Worm (Caenorhabditis elegans): Measurements from ENCODE around the gene F44B9.9.

F44B9.9 gene

ce11 chrIII:8050944-8051343 lies 20.1 kb upstream of the F44B9.9 start, which contains the start of gene K12H4.7:
Gene K12H4.7, minus strand, starts transcription at chrIII:8051081.
- TF ChIP-seq cog-1 (tag; optimal IDR thresholded peaks at IDR 0.05) (no peak), ztf-29 (GFP tag; IDR thresholded peaks at IDR 0.05) (no peak), ref-1 (GFP tag; conservative IDR thresholded peaks at IDR 0.05) (no peak), flt-1 (GFP tag; IDR thresholded peaks at IDR 0.05) (no peak), tab-1 (GFP tag; IDR thresholded peaks at IDR 0.05) (no peak), ztf-23 (GFP tag; IDR thresholded peaks at IDR 0.05) (no peak), T22C8.4 (GFP tag; IDR thresholded peaks at IDR 0.05) (no peak), med-1 (GFP tag; optimal IDR thresholded peaks at IDR 0.05; ENCODE audit: insufficient read depth) (no peak), klf-2 (GFP tag; conservative IDR thresholded peaks at IDR 0.05) (no peak)

ce11 chrIII:8047412-8047811 lies 16.5 kb upstream of the F44B9.9 start, which contains the start of gene K12H4.2:
Gene K12H4.2, plus strand, starts transcription at chrIII:8047712.
- no peak for TF ChIP-seq ztf-29 (GFP tag; IDR thresholded peaks at IDR 0.05)
- no peak for TF ChIP-seq flt-1 (GFP tag; IDR thresholded peaks at IDR 0.05)
- TF ChIP-seq med-1 (GFP tag; optimal IDR thresholded peaks at IDR 0.05; ENCODE audit: insufficient read depth), result no peak

DNA sequence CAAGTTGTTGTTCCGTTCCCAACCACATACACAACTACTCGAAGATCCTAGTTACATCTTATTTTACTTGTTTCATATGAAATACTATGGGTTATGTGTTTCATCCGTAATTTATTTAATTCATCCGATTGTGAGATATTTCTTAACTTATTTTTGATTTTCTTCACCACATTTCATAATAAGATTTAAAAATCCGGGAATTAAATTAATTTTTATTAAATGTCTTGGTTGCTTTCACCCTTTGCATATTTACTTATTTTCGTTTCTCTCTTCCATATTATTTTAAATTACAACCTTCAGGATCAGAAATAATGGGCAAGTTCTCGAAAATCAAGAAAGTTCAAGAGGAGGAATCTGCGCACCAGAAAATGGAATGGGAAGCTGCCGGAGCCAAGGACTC lies 14.9 kb upstream of the F44B9.9 start, which contains the start of gene K12H4.3:
Gene K12H4.3, plus strand, starts transcription at position 301 of the 400 bp plus-strand sequence.
- TF ChIP-seq flt-1 (GFP tag; IDR thresholded peaks at IDR 0.05) (no peak), ztf-29 (GFP tag; IDR thresholded peaks at IDR 0.05) (no peak), ztf-23 (GFP tag; IDR thresholded peaks at IDR 0.05) (no peak), tab-1 (GFP tag; IDR thresholded peaks at IDR 0.05) (no peak), med-1 (GFP tag; optimal IDR thresholded peaks at IDR 0.05; ENCODE audit: insufficient read depth) (no peak), ref-1 (GFP tag; conservative IDR thresholded peaks at IDR 0.05) (no peak), T22C8.4 (GFP tag; IDR thresholded peaks at IDR 0.05) (no peak)

DNA sequence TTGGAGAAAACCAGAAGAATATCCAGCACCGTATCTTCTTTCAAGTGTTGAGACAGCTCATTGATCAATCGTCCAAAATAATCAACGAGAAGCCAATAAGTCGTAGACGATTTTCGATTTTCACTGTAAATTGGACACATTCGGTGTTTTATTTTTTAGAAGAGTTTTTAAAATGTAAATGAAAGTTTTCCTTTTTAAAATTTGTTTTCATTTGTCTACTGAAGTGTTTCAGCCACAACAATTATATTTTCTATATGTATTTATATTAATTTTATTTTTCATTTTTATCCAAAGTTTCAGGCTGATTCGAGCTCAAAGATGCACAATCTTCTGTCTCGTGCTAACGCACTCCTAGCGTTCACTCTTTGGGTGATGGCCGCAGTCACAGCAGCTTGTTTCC lies 13.9 kb upstream of the F44B9.9 start, which contains the start of gene spcs-3:
Gene spcs-3, plus strand, starts transcription at position 301 of the 400 bp plus-strand sequence.
- TF ChIP-seq tab-1 (GFP tag; IDR thresholded peaks at IDR 0.05) (no peak), med-1 (GFP tag; optimal IDR thresholded peaks at IDR 0.05; ENCODE audit: insufficient read depth) (no peak), klf-2 (GFP tag; conservative IDR thresholded peaks at IDR 0.05) (no peak)

ce11 chrIII:8044187-8044586 lies 13.3 kb upstream of the F44B9.9 start, which contains the start of gene K12H4.5:
Gene K12H4.5, plus strand, starts transcription at chrIII:8044487.
- TF ChIP-seq cog-1 (tag; optimal IDR thresholded peaks at IDR 0.05) (no peak), flt-1 (GFP tag; IDR thresholded peaks at IDR 0.05) (no peak), med-1 (GFP tag; optimal IDR thresholded peaks at IDR 0.05; ENCODE audit: insufficient read depth) (no peak), klf-2 (GFP tag; conservative IDR thresholded peaks at IDR 0.05) (no peak), ref-1 (GFP tag; conservative IDR thresholded peaks at IDR 0.05) (no peak), ztf-23 (GFP tag; IDR thresholded peaks at IDR 0.05) (no peak), tab-1 (GFP tag; IDR thresholded peaks at IDR 0.05) (no peak), ztf-29 (GFP tag; IDR thresholded peaks at IDR 0.05) (no peak), T22C8.4 (GFP tag; IDR thresholded peaks at IDR 0.05) (no peak)

ce11 chrIII:8043784-8044183 lies 12.9 kb upstream of the F44B9.9 start:
- TF ChIP-seq klf-2 (GFP tag; conservative IDR thresholded peaks at IDR 0.05), result peak; percentile 100
- TF ChIP-seq cog-1 (tag; optimal IDR thresholded peaks at IDR 0.05), result peak; percentile 100
- TF ChIP-seq tab-1 (GFP tag; IDR thresholded peaks at IDR 0.05), result peak; percentile 99
- TF ChIP-seq med-1 (GFP tag; optimal IDR thresholded peaks at IDR 0.05; ENCODE audit: insufficient read depth), result peak; percentile 73
- peak; percentile 99 for TF ChIP-seq T22C8.4 (GFP tag; IDR thresholded peaks at IDR 0.05)
- peak; percentile 99 for TF ChIP-seq ztf-29 (GFP tag; IDR thresholded peaks at IDR 0.05)
- peak; percentile 100 for TF ChIP-seq flt-1 (GFP tag; IDR thresholded peaks at IDR 0.05)
- TF ChIP-seq ref-1 (GFP tag; conservative IDR thresholded peaks at IDR 0.05), result peak; percentile 100
- peak; percentile 99 for TF ChIP-seq ztf-23 (GFP tag; IDR thresholded peaks at IDR 0.05)

- no peak for TF ChIP-seq klf-2 (GFP tag; conservative IDR thresholded peaks at IDR 0.05)
- no peak for TF ChIP-seq cog-1 (tag; optimal IDR thresholded peaks at IDR 0.05)
- TF ChIP-seq tab-1 (GFP tag; IDR thresholded peaks at IDR 0.05), result no peak
Observed at ce11 chrIII:8042775-8043174, 11.9 kb upstream of the F44B9.9 start, which contains the start of gene K12H4.6. Gene K12H4.6, minus strand, starts transcription at chrIII:8042875.

- TF ChIP-seq ref-1 (GFP tag; conservative IDR thresholded peaks at IDR 0.05), result no peak
- no peak for TF ChIP-seq med-1 (GFP tag; optimal IDR thresholded peaks at IDR 0.05; ENCODE audit: insufficient read depth)
- no peak for TF ChIP-seq T22C8.4 (GFP tag; IDR thresholded peaks at IDR 0.05)
- no peak for TF ChIP-seq ztf-23 (GFP tag; IDR thresholded peaks at IDR 0.05)
- TF ChIP-seq klf-2 (GFP tag; conservative IDR thresholded peaks at IDR 0.05), result no peak
- no peak for TF ChIP-seq ztf-29 (GFP tag; IDR thresholded peaks at IDR 0.05)
Observed at ce11 chrIII:8037941-8038340, 7.1 kb upstream of the F44B9.9 start, which contains the start of gene dpf-6. Gene dpf-6, plus strand, starts transcription at chrIII:8038241.

DNA sequence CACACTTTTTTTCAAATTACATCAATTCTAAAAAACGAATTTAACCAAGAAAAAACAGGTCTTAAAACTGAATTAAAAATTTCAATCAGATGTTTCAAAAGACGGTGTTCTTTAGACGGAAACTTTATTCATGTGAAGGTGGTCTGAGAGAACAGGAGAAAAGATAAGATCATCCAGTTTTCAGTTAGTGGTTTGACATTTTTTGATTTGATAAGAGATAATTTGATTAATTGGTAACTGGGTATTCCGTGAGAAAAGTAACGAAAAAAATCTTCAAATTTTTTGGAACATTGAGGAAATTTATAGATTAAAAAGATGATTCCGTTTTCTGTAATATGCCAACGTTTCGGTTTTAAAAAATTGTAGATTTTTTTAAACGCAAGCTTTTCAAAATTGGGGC lies 5.6 kb upstream of the F44B9.9 start:
- TF ChIP-seq klf-2 (GFP tag; conservative IDR thresholded peaks at IDR 0.05), result no peak
- no peak for TF ChIP-seq ztf-29 (GFP tag; IDR thresholded peaks at IDR 0.05)
- no peak for TF ChIP-seq T22C8.4 (GFP tag; IDR thresholded peaks at IDR 0.05)
- no peak for TF ChIP-seq flt-1 (GFP tag; IDR thresholded peaks at IDR 0.05)
- no peak for TF ChIP-seq ztf-23 (GFP tag; IDR thresholded peaks at IDR 0.05)
- TF ChIP-seq tab-1 (GFP tag; IDR thresholded peaks at IDR 0.05), result no peak
- TF ChIP-seq ref-1 (GFP tag; conservative IDR thresholded peaks at IDR 0.05), result no peak
- TF ChIP-seq med-1 (GFP tag; optimal IDR thresholded peaks at IDR 0.05; ENCODE audit: insufficient read depth), result no peak
- no peak for TF ChIP-seq cog-1 (tag; optimal IDR thresholded peaks at IDR 0.05)

DNA sequence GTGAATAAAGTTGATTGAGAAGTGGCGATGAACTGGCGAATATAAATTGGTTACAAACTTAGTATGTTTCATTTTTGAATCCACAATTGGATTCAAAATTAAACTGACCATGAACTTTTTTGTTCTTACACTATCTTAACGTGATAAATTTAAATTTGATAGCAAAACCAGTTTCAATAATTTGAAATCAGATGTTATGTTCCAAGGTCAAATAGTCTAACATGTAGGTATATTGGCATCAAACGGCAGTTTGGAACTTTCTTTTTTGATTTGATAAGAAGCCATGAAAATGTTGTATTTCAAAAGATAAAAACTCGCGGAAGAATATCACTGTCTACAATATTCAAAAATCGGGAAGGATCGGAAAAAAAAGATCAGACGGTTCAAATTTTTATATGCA lies 5.2 kb upstream of the F44B9.9 start:
- TF ChIP-seq flt-1 (GFP tag; IDR thresholded peaks at IDR 0.05) (no peak), med-1 (GFP tag; optimal IDR thresholded peaks at IDR 0.05; ENCODE audit: insufficient read depth) (no peak), klf-2 (GFP tag; conservative IDR thresholded peaks at IDR 0.05) (no peak), ref-1 (GFP tag; conservative IDR thresholded peaks at IDR 0.05) (no peak), cog-1 (tag; optimal IDR thresholded peaks at IDR 0.05) (no peak), tab-1 (GFP tag; IDR thresholded peaks at IDR 0.05) (no peak), ztf-29 (GFP tag; IDR thresholded peaks at IDR 0.05) (no peak), T22C8.4 (GFP tag; IDR thresholded peaks at IDR 0.05) (no peak), ztf-23 (GFP tag; IDR thresholded peaks at IDR 0.05) (no peak)

All from whole organism, midembryonic.